Fruit fly (Drosophila melanogaster) whole organism, adult: ENCODE measurements around the gene yata.
A peak's percentile ranks its signal among the peaks of the same experiment; 100 is the strongest.

Experiments
- CG11617 ChIP-seq: fragments of 200-800 bp; sonication (Bioruptor generic); optimal IDR thresholded peaks from 2 replicates; lab custom pipeline; 2017; ENCODE audit warnings: mild to moderate bottlenecking, missing biosample characterization, missing genetic modification reagents, missing genetic modification characterization
- CG14711 ChIP-seq: fragments of 200-800 bp; sonication (Bioruptor generic); optimal IDR thresholded peaks from 2 replicates; lab custom pipeline; 2018; ENCODE audit warnings: missing biosample characterization, mild to moderate bottlenecking, missing genetic modification characterization, moderate library complexity
- CG33017 ChIP-seq: fragments of 200-800 bp; sonication (Bioruptor generic); optimal IDR thresholded peaks from 2 replicates; lab custom pipeline; 2018; ENCODE audit warnings: missing biosample characterization, mild to moderate bottlenecking, missing genetic modification characterization, moderate library complexity
- CG5204 ChIP-seq: fragments of 200-800 bp; sonication (Bioruptor generic); optimal IDR thresholded peaks from 2 replicates; lab custom pipeline; 2016; ENCODE audit warnings: missing biosample characterization, missing genetic modification characterization
- CG7045 ChIP-seq: fragments of 200-800 bp; sonication (Bioruptor generic); optimal IDR thresholded peaks from 2 replicates; lab custom pipeline; 2017; ENCODE audit warnings: missing biosample characterization, mild to moderate bottlenecking, missing genetic modification characterization
- CG7101 ChIP-seq: fragments of 200-800 bp; sonication (Bioruptor generic); optimal IDR thresholded peaks from 2 replicates; lab custom pipeline; 2018; ENCODE audit warnings: missing biosample characterization, mild to moderate bottlenecking, missing genetic modification characterization, moderate library complexity
- Clk ChIP-seq: fragments of 200-800 bp; sonication (Bioruptor generic); optimal IDR thresholded peaks from 2 replicates; lab custom pipeline; 2017; ENCODE audit warnings: missing biosample characterization, missing genetic modification characterization
- Hr96 ChIP-seq: fragments of 200-800 bp; sonication (Bioruptor generic); optimal IDR thresholded peaks from 2 replicates; lab custom pipeline; 2016; ENCODE audit warnings: missing biosample characterization, missing genetic modification characterization
- Mnt ChIP-seq: fragments of 200-800 bp; sonication (Bioruptor generic); optimal IDR thresholded peaks from 2 replicates; lab custom pipeline; 2016; ENCODE audit warnings: missing biosample characterization, mild to moderate bottlenecking, missing genetic modification characterization
- cnc ChIP-seq, 2 experiments: fragments of >200 bp; optimal IDR thresholded peaks; 2 replicates each; lab custom pipeline; 2017
- kay ChIP-seq: fragments of 200-800 bp; sonication (Bioruptor generic); peaks from one replicate; lab custom pipeline; 2016; ENCODE audit warnings: missing biosample characterization, missing genetic modification characterization, borderline replicate concordance
- ovo ChIP-seq: fragments of 200-800 bp; sonication (Bioruptor generic); optimal IDR thresholded peaks from 2 replicates; lab custom pipeline; 2016; ENCODE audit warnings: missing biosample characterization, missing genetic modification characterization
- pad ChIP-seq: fragments of 200-800 bp; sonication (Bioruptor generic); optimal IDR thresholded peaks from 3 replicates; lab custom pipeline; 2017; ENCODE audit warnings: missing biosample characterization, missing genetic modification characterization, mild to moderate bottlenecking, moderate library complexity, missing genetic modification reagents
- tj ChIP-seq: fragments of 200-800 bp; sonication (Bioruptor generic); optimal IDR thresholded peaks from 3 replicates; lab custom pipeline; 2017; ENCODE audit warnings: missing biosample characterization, mild to moderate bottlenecking, missing genetic modification characterization, moderate library complexity

dm6 chr3R:29782367-29782766 is 33.3 kb downstream of the yata start:
- TF ChIP-seq CG7045 (GFP tag; lab: Kevin White, UChicago) = no peak
- peak; percentile 83 for TF ChIP-seq tj
- TF ChIP-seq kay (GFP tag; lab: Kevin White, UChicago) = no peak
- TF ChIP-seq cnc (optimal IDR thresholded peaks at IDR 0.05; lab: Kevin White, UChicago) = no peak
- TF ChIP-seq Mnt (GFP tag; lab: Kevin White, UChicago) = peak; percentile 82
- TF ChIP-seq Hr96 (GFP tag; lab: Kevin White, UChicago) = no peak
- no peak for TF ChIP-seq CG5204
- peak; percentile 31 for TF ChIP-seq CG14711 (tag; lab: Kevin White, UChicago)
- TF ChIP-seq CG33017 (tag; lab: Kevin White, UChicago) = peak; percentile 57
- peak; percentile 58 for TF ChIP-seq CG7101
- peak; percentile 10 for TF ChIP-seq pad (GFP tag; lab: Kevin White, UChicago)
- TF ChIP-seq CG11617 (GFP tag; lab: Kevin White, UChicago) = peak; percentile 42
- TF ChIP-seq Clk (GFP tag; lab: Kevin White, UChicago) = no peak
- TF ChIP-seq ovo (GFP tag; lab: Kevin White, UChicago) = no peak
